Fruit fly (Drosophila melanogaster) whole organism, wandering third instar larva: Measurements from ENCODE around the gene CG6356.

Source experiments
- Abd-B ChIP-seq: fragments of >200 bp; optimal IDR thresholded peaks from 2 replicates; lab custom pipeline; 2017; ENCODE audit warnings: missing biosample characterization, missing genetic modification characterization
- Hnf4 ChIP-seq: fragments of 200-800 bp; sonication (Bioruptor generic); optimal IDR thresholded peaks from 2 replicates; lab custom pipeline; 2016; ENCODE audit warnings: missing biosample characterization, mild to moderate bottlenecking, missing genetic modification characterization
- Mio ChIP-seq: sonication (Bioruptor generic); optimal IDR thresholded peaks from 2 replicates; lab custom pipeline; 2016; ENCODE audit warnings: missing biosample characterization, missing genetic modification characterization
- OdsH ChIP-seq: fragments of 200-800 bp; sonication (Bioruptor generic); optimal IDR thresholded peaks from 2 replicates; lab custom pipeline; 2016; ENCODE audit warnings: missing biosample characterization, mild to moderate bottlenecking, missing genetic modification characterization
- Rel ChIP-seq, 2 experiments: fragments of 200-800 bp; sonication (Bioruptor generic) in 1 of 2; optimal IDR thresholded peaks; 2 replicates in 1 of 2; 3 replicates in 1 of 2; lab custom pipeline; 2016 to 2019; ENCODE audit warnings: mild to moderate bottlenecking in 2 of 2, missing biosample characterization in 2 of 2, missing genetic modification characterization in 2 of 2, moderate library complexity in 1 of 2
- Vsx2 ChIP-seq: fragments of 200-300, 225-300 bp; sonication (Bioruptor generic); optimal IDR thresholded peaks from 2 replicates; lab custom pipeline; 2018; ENCODE audit warnings: missing biosample characterization, missing genetic modification characterization; ENCODE audit not compliant: partially characterized antibody
- brk ChIP-seq: fragments of 200-800 bp; sonication (Bioruptor generic); optimal IDR thresholded peaks from 2 replicates; lab custom pipeline; 2016; ENCODE audit warnings: missing biosample characterization, mild to moderate bottlenecking, missing genetic modification characterization
- dsf ChIP-seq: sonication (Bioruptor generic); optimal IDR thresholded peaks from 2 replicates; lab custom pipeline; 2016; ENCODE audit warnings: missing biosample characterization, missing genetic modification characterization, borderline replicate concordance
- h ChIP-seq: fragments of 200-800 bp; sonication (Bioruptor generic); optimal IDR thresholded peaks from 3 replicates; lab custom pipeline; 2016; ENCODE audit warnings: missing biosample characterization, mild to moderate bottlenecking, missing genetic modification characterization
- lola ChIP-seq: fragments of >200 bp; optimal IDR thresholded peaks from 2 replicates; lab custom pipeline; 2017; ENCODE audit warnings: missing biosample characterization, missing genetic modification characterization
- psq ChIP-seq: fragments of 200-800 bp; sonication (Bioruptor generic); optimal IDR thresholded peaks from 3 replicates; lab custom pipeline; 2017; ENCODE audit warnings: missing biosample characterization, mild to moderate bottlenecking, missing genetic modification characterization, moderate library complexity
- rgr ChIP-seq: fragments of 200-800 bp; sonication (Bioruptor generic); optimal IDR thresholded peaks from 3 replicates; lab custom pipeline; 2016; ENCODE audit warnings: missing biosample characterization, mild to moderate bottlenecking, missing genetic modification characterization
- sage ChIP-seq: fragments of 200-800 bp; sonication (Bioruptor generic); optimal IDR thresholded peaks from 2 replicates; lab custom pipeline; 2016; ENCODE audit warnings: missing biosample characterization, mild to moderate bottlenecking, missing genetic modification characterization
- usp ChIP-seq: fragments of >200 bp; optimal IDR thresholded peaks from 2 replicates; lab custom pipeline; 2017; ENCODE audit warnings: missing biosample characterization, missing genetic modification characterization

- TF ChIP-seq Mio (GFP tag; lab: Kevin White, UChicago) (no peak), Vsx2 (GFP tag; lab: Kevin White, UChicago) (no peak), h (GFP tag; lab: Kevin White, UChicago) (no peak), psq (GFP tag; lab: Kevin White, UChicago) (no peak), Rel (GFP tag; optimal IDR thresholded peaks at IDR 0.05; lab: Kevin White, UChicago) (no peak), Rel (tag; optimal IDR thresholded peaks at IDR 0.05; lab: Kevin White, UChicago) (no peak), sage (GFP tag; lab: Kevin White, UChicago) (no peak), OdsH (GFP tag; lab: Kevin White, UChicago) (no peak), usp (GFP tag; lab: Kevin White, UChicago) (no peak), lola (GFP tag; lab: Kevin White, UChicago) (no peak), Abd-B (GFP tag; lab: Kevin White, UChicago) (no peak), brk (no peak), rgr (GFP tag; lab: Kevin White, UChicago) (no peak), dsf (no peak), Hnf4 (GFP tag; lab: Kevin White, UChicago) (peak; percentile 27)
Measured at dm6 chr3R:24287157-24287556, 3.4 kb downstream of the CG6356 start.
